Fruit fly (Drosophila melanogaster) Kc167 (cell line): ENCODE results near the gene Gr22a.

Source experiments
- Myc ChIP-seq: fragments of >200 bp; optimal IDR thresholded peaks from 2 replicates; lab custom pipeline; 2017; ENCODE audit warnings: missing external identifiers
- Sin3A ChIP-seq: fragments of >200 bp; optimal IDR thresholded peaks from 2 replicates; lab custom pipeline; 2018; ENCODE audit warnings: missing external identifiers
- h ChIP-seq: fragments of >200 bp; optimal IDR thresholded peaks from 3 replicates; lab custom pipeline; 2018; ENCODE audit warnings: missing external identifiers
- insv ChIP-seq: fragments of >200 bp; optimal IDR thresholded peaks from 3 replicates; lab custom pipeline; 2018; ENCODE audit warnings: missing external identifiers
- psq ChIP-seq: fragments of >200 bp; optimal IDR thresholded peaks from 2 replicates; lab custom pipeline; 2017; ENCODE audit warnings: missing external identifiers
- ttk ChIP-seq: sonication (Bioruptor generic); optimal IDR thresholded peaks from 2 replicates; lab custom pipeline; 2017; ENCODE audit warnings: missing external identifiers

Gr22a gene

DNA sequence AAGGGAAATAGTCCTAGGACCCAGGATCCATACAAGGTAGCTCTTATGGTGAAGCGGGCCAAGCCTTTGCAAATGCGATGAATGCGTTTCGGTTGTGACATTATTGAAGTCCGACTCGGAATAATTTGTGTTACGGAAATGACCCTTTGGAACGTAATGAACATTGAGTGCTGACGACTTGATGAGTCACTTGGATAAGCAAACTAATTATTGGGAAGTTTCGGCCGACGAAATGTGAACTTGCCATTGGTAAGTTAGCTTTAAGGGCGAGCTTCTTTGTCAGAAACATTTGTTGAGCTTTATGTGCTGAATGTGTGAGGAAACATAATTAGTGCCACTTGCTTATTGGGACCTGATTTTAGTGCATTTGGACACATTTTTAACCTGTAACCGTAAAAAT is at the start of gene Gr22a:
TSS of gene Gr22a (minus strand) at position 101 of the 400 bp plus-strand sequence.
- TF ChIP-seq Sin3A (lab: Kevin White, UChicago) (no peak), h (lab: Kevin White, UChicago) (no peak), psq (lab: Kevin White, UChicago) (no peak), ttk (lab: Kevin White, UChicago) (no peak), insv (lab: Kevin White, UChicago) (no peak), Myc (lab: Kevin White, UChicago) (no peak)

DNA sequence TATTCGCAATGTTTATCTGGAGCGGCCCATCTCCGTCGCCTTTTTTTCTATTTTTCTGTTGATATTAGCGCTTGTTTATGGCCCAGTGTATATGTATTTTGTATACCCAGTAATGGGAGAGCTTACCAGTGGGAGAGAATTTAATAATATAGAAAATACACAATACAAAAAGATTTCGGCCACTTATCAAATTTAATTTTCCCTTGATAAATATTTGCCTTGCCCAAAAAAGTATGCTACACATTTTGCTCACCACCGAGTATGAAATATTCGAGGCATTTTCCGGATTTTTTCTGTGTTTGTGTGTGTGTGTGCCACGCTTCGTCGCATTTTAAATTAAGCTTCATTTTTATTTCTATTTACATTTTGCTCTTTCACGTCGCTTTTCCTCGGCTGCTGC is 44.3 kb upstream of the Gr22a start:
- TF ChIP-seq insv (lab: Kevin White, UChicago): no peak
- TF ChIP-seq psq (lab: Kevin White, UChicago): no peak
- no peak for TF ChIP-seq Myc (lab: Kevin White, UChicago)
- no peak for TF ChIP-seq Sin3A (lab: Kevin White, UChicago)

DNA sequence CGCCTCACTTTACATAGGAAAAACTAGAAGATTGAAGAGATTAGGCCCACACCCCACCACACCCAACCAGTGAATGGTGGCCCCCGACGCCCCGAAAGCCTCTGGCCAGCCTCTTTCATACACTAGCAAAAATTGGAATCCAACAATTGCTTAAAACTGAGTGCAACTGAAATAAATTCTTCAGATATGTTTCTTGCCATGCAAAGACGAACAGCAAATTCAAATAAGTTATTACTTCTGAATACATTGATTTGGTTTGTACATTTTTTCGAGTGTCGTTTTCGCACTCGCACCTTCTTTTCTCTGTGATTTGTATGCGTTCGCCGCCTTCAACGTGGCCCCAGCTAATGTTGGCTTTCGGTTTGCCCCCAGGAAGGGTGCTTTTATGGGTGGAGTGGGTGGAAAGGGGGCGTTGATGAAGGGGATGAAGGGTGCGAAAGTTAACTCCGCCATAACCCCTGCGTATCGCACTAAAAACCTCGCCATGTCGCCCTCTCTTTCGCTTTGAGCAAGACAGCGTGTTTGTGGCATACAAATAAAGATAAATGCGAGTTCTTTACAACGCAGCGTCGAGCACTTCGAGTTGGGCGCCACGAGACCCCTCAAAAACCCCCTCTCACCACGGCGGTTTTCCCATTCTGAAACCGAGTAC is 43.1 kb upstream of the Gr22a start:
- TF ChIP-seq Sin3A (lab: Kevin White, UChicago) (no peak), ttk (lab: Kevin White, UChicago) (no peak), insv (lab: Kevin White, UChicago) (no peak), h (lab: Kevin White, UChicago) (no peak), psq (lab: Kevin White, UChicago) (no peak), Myc (lab: Kevin White, UChicago) (no peak)

DNA sequence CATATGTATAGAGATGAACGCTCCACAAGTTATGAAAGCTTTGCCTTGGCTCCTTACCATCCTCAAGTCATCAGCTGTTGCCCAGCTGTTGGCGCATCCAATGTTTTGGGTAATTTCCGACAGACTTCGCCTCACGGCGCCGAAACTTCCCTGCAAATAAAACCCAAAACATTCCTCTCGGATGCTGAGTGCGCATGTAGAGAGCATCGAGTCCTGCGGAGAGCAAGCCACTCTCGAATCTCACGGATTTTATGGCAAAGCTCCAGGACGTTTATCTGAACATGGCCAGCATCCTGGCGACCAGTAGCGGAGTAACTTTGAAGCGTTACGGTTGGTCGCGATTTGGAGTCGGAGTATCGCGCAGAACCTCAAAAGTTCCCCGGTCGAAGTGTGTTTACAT is 41.5 kb upstream of the Gr22a start, which contains the start of gene wry:
TSS of gene wry (plus strand) at position 301 of the 400 bp plus-strand sequence.
- TF ChIP-seq psq (lab: Kevin White, UChicago) (no peak), h (lab: Kevin White, UChicago) (no peak), Sin3A (lab: Kevin White, UChicago) (no peak), Myc (lab: Kevin White, UChicago) (no peak), ttk (lab: Kevin White, UChicago) (no peak), insv (lab: Kevin White, UChicago) (no peak)

DNA sequence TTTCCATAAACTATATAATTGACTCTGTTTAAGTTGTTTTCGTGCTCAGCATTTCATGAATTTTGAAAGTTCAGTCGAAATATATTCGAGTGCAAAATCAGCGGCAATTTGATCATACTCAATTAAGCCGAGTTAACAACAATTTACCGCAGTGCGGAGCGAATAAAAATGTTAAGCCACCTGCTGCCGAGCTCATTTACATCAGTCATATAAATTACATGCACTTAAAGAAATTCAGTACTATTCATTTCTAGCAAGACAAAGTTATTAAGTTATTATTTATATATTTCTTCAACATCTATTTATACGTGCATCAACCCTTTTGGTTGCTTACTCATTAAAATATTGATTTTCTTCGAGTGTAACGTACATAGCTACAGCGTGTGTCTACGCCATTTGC is 37.7 kb upstream of the Gr22a start, which contains the start of gene c-cup:
TSS of gene c-cup (minus strand) at position 101 of the 400 bp plus-strand sequence.
- TF ChIP-seq Myc (lab: Kevin White, UChicago) (no peak), Sin3A (lab: Kevin White, UChicago) (no peak), psq (lab: Kevin White, UChicago) (no peak), insv (lab: Kevin White, UChicago) (no peak), ttk (lab: Kevin White, UChicago) (no peak), h (lab: Kevin White, UChicago) (no peak)

DNA sequence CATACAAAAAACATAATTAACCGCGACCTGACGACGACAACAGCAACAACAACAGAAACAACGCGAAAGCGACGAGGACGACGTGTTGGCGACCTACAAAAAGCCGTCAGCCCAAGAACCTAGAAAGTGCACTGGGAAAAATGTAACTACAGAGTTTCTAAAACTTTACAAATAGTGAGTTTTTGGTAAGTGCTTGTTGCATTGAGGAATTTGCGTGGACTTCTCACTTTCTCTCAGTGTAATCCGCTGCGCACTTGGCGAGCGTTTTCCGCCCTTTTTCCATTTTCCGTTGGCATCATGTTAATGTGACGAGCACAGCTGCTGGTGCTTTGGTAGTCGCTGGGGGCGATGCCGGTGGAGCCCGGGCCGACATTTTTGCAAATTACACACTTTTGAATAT is 33.6 kb upstream of the Gr22a start:
- no peak for TF ChIP-seq Myc (lab: Kevin White, UChicago)
- TF ChIP-seq ttk (lab: Kevin White, UChicago): no peak
- no peak for TF ChIP-seq psq (lab: Kevin White, UChicago)
- TF ChIP-seq insv (lab: Kevin White, UChicago): no peak
- no peak for TF ChIP-seq Sin3A (lab: Kevin White, UChicago)
- TF ChIP-seq h (lab: Kevin White, UChicago): no peak

DNA sequence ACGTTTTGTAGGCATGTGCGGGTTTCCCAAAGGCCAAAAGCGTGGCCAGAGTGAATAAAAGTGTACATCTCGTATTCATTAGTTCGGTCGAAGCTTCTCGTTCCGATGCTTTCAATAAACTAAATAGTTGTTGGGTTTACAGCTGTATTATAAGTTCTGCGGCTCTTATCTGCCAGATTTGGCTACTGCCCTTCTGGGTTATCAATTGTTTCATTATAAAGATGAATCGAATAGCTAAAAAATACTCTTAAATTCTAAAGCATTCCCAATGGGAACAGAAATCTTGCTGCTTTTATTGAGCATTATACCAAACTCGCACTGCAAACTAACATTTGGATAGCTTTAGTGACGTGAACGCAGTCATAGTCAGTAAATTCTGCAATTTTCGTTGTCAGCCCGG is 31.7 kb upstream of the Gr22a start, which contains the start of gene CG31664:
TSS of gene CG31664 (minus strand) at position 101 of the 400 bp plus-strand sequence.
- TF ChIP-seq h (lab: Kevin White, UChicago) (no peak), psq (lab: Kevin White, UChicago) (no peak), Myc (lab: Kevin White, UChicago) (no peak), Sin3A (lab: Kevin White, UChicago) (no peak), insv (lab: Kevin White, UChicago) (no peak), ttk (lab: Kevin White, UChicago) (no peak)

DNA sequence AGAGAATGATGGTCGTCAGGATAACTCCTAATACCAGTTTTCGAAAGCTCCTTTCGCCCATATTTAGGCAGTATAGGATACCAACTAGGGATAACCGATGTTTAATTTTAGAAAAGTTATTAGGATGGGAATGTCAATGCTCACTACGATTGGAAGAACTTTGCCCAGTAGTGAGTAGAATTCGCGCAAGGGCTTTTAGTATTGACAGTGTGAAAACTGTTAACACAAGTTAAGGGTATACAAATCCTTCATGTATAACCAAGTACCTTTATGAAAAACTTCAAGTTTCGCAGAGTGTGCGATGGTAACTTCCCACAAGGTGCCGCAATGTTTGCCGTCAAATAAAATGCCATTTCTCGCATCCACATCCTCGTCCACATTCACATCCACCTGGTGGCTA is 28.5 kb upstream of the Gr22a start, which contains the start of gene CG31933:
TSS of gene CG31933 (minus strand) at position 101 of the 400 bp plus-strand sequence.
- TF ChIP-seq Sin3A (lab: Kevin White, UChicago) (no peak), Myc (lab: Kevin White, UChicago) (no peak), ttk (lab: Kevin White, UChicago) (no peak), h (lab: Kevin White, UChicago) (no peak), insv (lab: Kevin White, UChicago) (no peak), psq (lab: Kevin White, UChicago) (no peak)

DNA sequence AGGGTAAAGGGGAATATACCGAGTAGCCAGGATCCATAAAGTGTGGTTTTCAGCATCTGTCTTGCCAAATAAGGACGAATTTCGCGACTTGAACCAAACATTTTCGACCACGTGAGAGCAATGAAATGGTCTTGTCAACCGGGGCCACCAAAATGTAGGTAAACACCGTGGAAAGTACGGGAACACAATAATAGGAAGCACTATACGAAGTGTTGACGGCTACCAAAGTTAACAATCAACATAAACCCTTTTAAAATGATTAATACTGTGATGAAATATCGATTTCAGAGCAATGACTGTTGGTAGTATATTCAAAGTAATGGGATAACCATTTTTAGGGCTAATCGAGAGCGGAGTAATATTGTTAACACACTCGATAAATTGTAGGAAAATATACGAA is 1.5 kb downstream of the Gr22a start, which contains the start of gene Gr22b:
TSS of gene Gr22b (minus strand) at position 101 of the 400 bp plus-strand sequence.
- TF ChIP-seq insv (lab: Kevin White, UChicago): no peak
- TF ChIP-seq Sin3A (lab: Kevin White, UChicago): no peak
- no peak for TF ChIP-seq Myc (lab: Kevin White, UChicago)
- TF ChIP-seq h (lab: Kevin White, UChicago): no peak

DNA sequence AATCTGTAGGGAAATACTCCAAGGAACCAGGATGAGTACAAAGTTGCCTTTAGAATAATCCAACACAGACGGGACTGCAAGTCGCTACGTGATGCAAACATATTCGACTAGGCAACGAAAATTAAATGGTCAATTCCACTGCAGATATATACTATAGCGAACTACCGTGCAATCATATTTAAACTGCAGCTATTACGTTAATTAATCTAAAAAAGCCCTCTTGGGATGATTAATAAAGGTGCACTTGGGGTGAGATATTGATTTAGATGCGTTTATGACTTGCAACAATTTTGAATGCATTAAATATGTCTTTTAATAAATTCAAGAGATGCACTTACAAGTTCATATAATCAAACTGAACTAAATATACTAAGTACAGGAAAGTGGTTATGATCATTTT is 3.0 kb downstream of the Gr22a start, which contains the start of gene Gr22c:
TSS of gene Gr22c (minus strand) at position 101 of the 400 bp plus-strand sequence.
- TF ChIP-seq Sin3A (lab: Kevin White, UChicago) (no peak), psq (lab: Kevin White, UChicago) (no peak), Myc (lab: Kevin White, UChicago) (no peak), h (lab: Kevin White, UChicago) (no peak), insv (lab: Kevin White, UChicago) (no peak), ttk (lab: Kevin White, UChicago) (no peak)

DNA sequence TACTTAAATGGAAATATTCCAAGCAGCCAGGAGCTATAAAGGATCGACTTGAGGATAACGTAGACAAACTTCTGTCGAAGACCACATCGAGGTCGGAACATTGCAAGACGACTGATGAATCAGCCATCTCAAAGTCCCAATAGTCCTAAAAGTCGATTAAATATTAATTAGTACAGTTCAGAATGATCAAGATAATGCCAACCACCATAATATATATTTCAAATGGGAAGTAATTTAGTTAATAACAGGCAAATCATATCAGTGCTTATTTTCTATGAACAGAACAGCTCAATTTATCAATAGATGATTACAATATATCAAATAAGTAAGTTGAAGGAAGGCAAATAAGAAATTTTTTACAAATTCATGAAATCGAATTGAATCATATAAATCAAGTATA is 4.5 kb downstream of the Gr22a start, which contains the start of gene Gr22d:
TSS of gene Gr22d (minus strand) at position 101 of the 400 bp plus-strand sequence.
- TF ChIP-seq Sin3A (lab: Kevin White, UChicago): no peak
- TF ChIP-seq ttk (lab: Kevin White, UChicago): no peak
- TF ChIP-seq insv (lab: Kevin White, UChicago): no peak
- TF ChIP-seq h (lab: Kevin White, UChicago): no peak
- TF ChIP-seq Myc (lab: Kevin White, UChicago): no peak
- TF ChIP-seq psq (lab: Kevin White, UChicago): no peak
